Worm (Caenorhabditis elegans): ENCODE data around the gene F42A10.5.

- TF ChIP-seq snpc-4 (tag; optimal IDR thresholded peaks at IDR 0.05) (no peak), blmp-1 (tag; optimal IDR thresholded peaks at IDR 0.05) (no peak), ceh-43 (GFP tag; optimal IDR thresholded peaks at IDR 0.05) (no peak), unc-120 (tag; optimal IDR thresholded peaks at IDR 0.05; ENCODE audit: poor library complexity, severe bottlenecking) (peak; percentile 12), nhr-237 (tag; optimal IDR thresholded peaks at IDR 0.05) (no peak), elt-1 (tag; optimal IDR thresholded peaks at IDR 0.05; ENCODE audit: borderline replicate concordance, insufficient read depth) (no peak), lsy-2 (tag; optimal IDR thresholded peaks at IDR 0.05) (no peak), nhr-76 (tag; optimal IDR thresholded peaks at IDR 0.05) (no peak)
These were observed 33.2 kb downstream of the F42A10.5 start for ce11 chrIII:6139932-6140612.
